Fruit fly (Drosophila melanogaster) whole organism, wandering third instar larva: ENCODE results near the gene CG15563.

Experiments used
- Abd-B ChIP-seq: fragments of >200 bp; optimal IDR thresholded peaks from 2 replicates; lab custom pipeline; 2017; ENCODE audit warnings: missing biosample characterization, missing genetic modification characterization
- Dfd ChIP-seq: fragments of >200 bp; optimal IDR thresholded peaks from 2 replicates; lab custom pipeline; 2017; ENCODE audit warnings: missing biosample characterization, missing genetic modification characterization
- Hnf4 ChIP-seq: fragments of 200-800 bp; sonication (Bioruptor generic); optimal IDR thresholded peaks from 2 replicates; lab custom pipeline; 2016; ENCODE audit warnings: missing biosample characterization, mild to moderate bottlenecking, missing genetic modification characterization
- Myc ChIP-seq: fragments of >200 bp; optimal IDR thresholded peaks from 2 replicates; lab custom pipeline; 2017
- br ChIP-seq: fragments of 200-800 bp; sonication (Bioruptor generic); optimal IDR thresholded peaks from 2 replicates; lab custom pipeline; 2016; ENCODE audit warnings: missing biosample characterization, missing genetic modification characterization
- dmrt93B ChIP-seq: fragments of 200-800 bp; sonication (Bioruptor generic); optimal IDR thresholded peaks from 2 replicates; lab custom pipeline; 2018; ENCODE audit warnings: missing biosample characterization, mild to moderate bottlenecking, missing genetic modification characterization
- lola ChIP-seq: fragments of >200 bp; optimal IDR thresholded peaks from 2 replicates; lab custom pipeline; 2017; ENCODE audit warnings: missing biosample characterization, missing genetic modification characterization
- pan ChIP-seq: fragments of >200 bp; optimal IDR thresholded peaks from 2 replicates; lab custom pipeline; 2017

DNA sequence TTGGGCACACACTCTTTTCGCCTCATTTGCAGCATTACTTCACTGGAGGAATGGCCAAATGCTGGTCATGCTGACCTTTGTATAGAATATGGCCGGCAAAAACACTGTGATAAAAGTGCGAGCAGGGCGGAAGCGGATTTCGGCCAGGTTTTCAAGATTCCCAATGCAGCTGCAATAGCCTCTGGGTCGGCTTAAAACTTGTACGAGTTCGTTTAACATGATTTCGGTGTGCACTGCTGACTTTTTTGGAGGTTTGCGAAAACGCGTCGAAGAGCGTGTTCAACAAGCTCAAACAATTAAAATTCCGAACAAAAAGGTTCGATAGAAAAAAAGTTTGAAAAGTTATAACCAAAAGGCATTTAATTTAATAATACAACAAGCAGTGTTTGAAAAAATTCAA lies 21.5 kb downstream of the CG15563 start, which contains the start of gene chp:
- no peak for TF ChIP-seq Dfd (GFP tag; lab: Kevin White, UChicago)
- TF ChIP-seq Abd-B (GFP tag; lab: Kevin White, UChicago) = no peak
- TF ChIP-seq Hnf4 (GFP tag; lab: Kevin White, UChicago) = no peak
- TF ChIP-seq pan (lab: Kevin White, UChicago) = no peak
- no peak for TF ChIP-seq br (GFP tag; lab: Kevin White, UChicago)
- TF ChIP-seq dmrt93B (GFP tag; lab: Kevin White, UChicago) = no peak
- TF ChIP-seq lola (GFP tag; lab: Kevin White, UChicago) = no peak
- no peak for TF ChIP-seq Myc (lab: Kevin White, UChicago)
